Fruit fly (Drosophila melanogaster): ENCODE results near the gene Jhbp6.
"Not testable (repeated sequence)": the region's sequence is repeated elsewhere in the genome, so short reads cannot be mapped to it uniquely, and the experiment has no call there.

DNA sequence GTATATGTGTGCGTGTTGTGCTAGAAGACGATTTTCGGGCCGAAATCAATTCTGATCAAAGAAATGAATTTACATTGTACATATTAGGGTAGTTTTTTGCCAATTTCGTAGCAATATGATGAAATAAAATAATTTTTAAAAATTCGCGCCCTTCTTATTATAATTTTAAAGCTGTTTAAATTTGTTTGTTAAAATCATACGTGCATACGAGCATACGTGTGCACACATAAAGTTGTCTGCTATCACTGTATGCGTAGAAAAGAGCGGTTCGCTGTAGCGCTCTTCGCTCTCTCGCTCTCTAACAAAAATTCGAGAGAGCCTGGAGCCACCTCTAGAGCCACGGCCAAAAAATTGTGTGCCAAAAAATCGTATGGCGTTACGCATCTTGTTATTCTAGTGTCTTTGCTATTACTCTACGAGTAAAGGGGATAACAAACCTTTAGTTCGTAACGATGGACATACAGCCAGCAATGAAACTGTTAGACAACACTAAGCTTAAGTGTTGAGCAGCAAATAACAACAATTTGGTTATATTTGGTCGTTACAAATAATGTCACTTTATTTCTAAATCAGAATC, 51.0 kb downstream of the Jhbp6 start, which contains the start of gene mael:
- TF ChIP-seq pan (optimal IDR thresholded peaks at IDR 0.05); Hnf4 (GFP tag; optimal IDR thresholded peaks at IDR 0.05); sv (GFP tag; optimal IDR thresholded peaks at IDR 0.05): not testable (repeated sequence)
